Fruit fly (Drosophila melanogaster): ENCODE results near the gene FucT6.

The FucT6 gene

DNA sequence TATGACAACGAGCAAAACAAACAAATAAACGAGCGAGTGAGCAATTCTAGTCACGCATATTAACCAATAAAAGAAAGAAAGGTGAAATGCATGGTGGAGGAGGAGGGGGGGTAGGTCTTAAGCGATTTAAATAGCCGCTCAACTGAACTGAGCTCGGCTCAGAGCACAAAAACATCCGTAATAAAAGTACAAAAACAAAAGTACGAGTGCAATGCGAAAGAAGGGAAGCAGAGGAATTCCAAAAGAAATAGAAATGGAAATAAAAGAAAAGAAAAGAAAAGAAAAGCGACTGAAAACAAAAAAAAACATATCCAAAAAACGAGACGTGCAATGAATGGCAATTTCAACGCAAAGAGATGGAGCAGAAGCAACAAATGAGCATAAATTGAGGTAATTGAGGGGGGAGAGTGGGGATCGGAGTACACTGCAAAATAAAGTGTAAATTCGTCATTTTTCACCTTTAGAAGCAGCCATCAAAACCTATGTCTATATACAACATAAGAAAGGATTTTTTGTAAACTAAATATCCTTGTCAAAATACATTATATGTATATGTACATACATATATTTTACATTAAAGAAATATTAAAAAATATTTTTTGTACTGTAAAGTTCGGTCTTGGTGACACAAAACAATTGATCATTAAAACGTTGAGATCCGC lies 51.4 kb downstream of the FucT6 start (continued):
- TF ChIP-seq lov (optimal IDR thresholded peaks at IDR 0.05) (no peak), lov (GFP tag; IDR thresholded peaks at IDR 0.05) (no peak), CG7357 (GFP tag; IDR thresholded peaks at IDR 0.05) (no peak), CG3726 (GFP tag; IDR thresholded peaks at IDR 0.05) (no peak), Chrac-16 (GFP tag; optimal IDR thresholded peaks at IDR 0.05) (no peak), row (GFP tag; IDR thresholded peaks at IDR 0.05) (peak; percentile 31; the same call in 1 of the 3 replicates), HLH4C (GFP tag; IDR thresholded peaks at IDR 0.05; ENCODE audit: partially characterized antibody) (no peak), CG12071 (GFP tag; optimal IDR thresholded peaks at IDR 0.05) (no peak), insv (GFP tag; optimal IDR thresholded peaks at IDR 0.05) (no peak), HLH3B (GFP tag; IDR thresholded peaks at IDR 0.05) (no peak), Blimp-1 (GFP tag; optimal IDR thresholded peaks at IDR 0.05) (peak; percentile 61), cad (GFP tag; optimal IDR thresholded peaks at IDR 0.05) (no peak), jumu (GFP tag; optimal IDR thresholded peaks at IDR 0.05) (no peak), Sry-β (GFP tag; optimal IDR thresholded peaks at IDR 0.05) (no peak), sd (tag; optimal IDR thresholded peaks at IDR 0.05) (no peak), kah (GFP tag; optimal IDR thresholded peaks at IDR 0.05) (no peak), B-H2 (GFP tag; optimal IDR thresholded peaks at IDR 0.05) (no peak), CG31441 (GFP tag; IDR thresholded peaks at IDR 0.05) (no peak; the same call in none of the 2 replicates), CG12391 (tag; optimal IDR thresholded peaks at IDR 0.05) (peak; percentile 29), H15 (GFP tag; IDR thresholded peaks at IDR 0.05) (no peak), fd102C (GFP tag; optimal IDR thresholded peaks at IDR 0.05) (no peak), CG1647 (GFP tag; optimal IDR thresholded peaks at IDR 0.05) (no peak), tup (GFP tag; optimal IDR thresholded peaks at IDR 0.05) (no peak), CG11398 (GFP tag; optimal IDR thresholded peaks at IDR 0.05) (no peak), CG16863 (GFP tag; optimal IDR thresholded peaks at IDR 0.05) (no peak), danr (GFP tag; IDR thresholded peaks at IDR 0.05) (no peak), CG6813 (GFP tag; optimal IDR thresholded peaks at IDR 0.05) (no peak), CG10654 (GFP tag; optimal IDR thresholded peaks at IDR 0.05) (no peak), caup (GFP tag; optimal IDR thresholded peaks at IDR 0.05; ENCODE audit: severe bottlenecking) (no peak), dati (GFP tag; IDR thresholded peaks at IDR 0.05) (no peak), ato (GFP tag; IDR thresholded peaks at IDR 0.05; ENCODE audit: partially characterized antibody) (no peak), CG10565 (GFP tag; optimal IDR thresholded peaks at IDR 0.05) (no peak), tap (tag; optimal IDR thresholded peaks at IDR 0.05) (no peak), bsh (GFP tag; optimal IDR thresholded peaks at IDR 0.05) (peak in 1 of 2 experiments; percentile 67), CG1602 (GFP tag; optimal IDR thresholded peaks at IDR 0.05) (no peak), Dbx (GFP tag; IDR thresholded peaks at IDR 0.05) (no peak), fu2 (GFP tag; optimal IDR thresholded peaks at IDR 0.05) (no peak), CG30403 (GFP tag; optimal IDR thresholded peaks at IDR 0.05) (no peak), Xbp1 (GFP tag; optimal IDR thresholded peaks at IDR 0.05) (no peak), tgo (GFP tag; IDR thresholded peaks at IDR 0.05) (no peak; the same call in 2 of the 3 replicates), GATAe (GFP tag; conservative IDR thresholded peaks at IDR 0.05) (no peak), CG13287 (GFP tag; IDR thresholded peaks at IDR 0.05; ENCODE audit: partially characterized antibody) (no peak), CG15696 (tag; optimal IDR thresholded peaks at IDR 0.05) (no peak), CG13775 (GFP tag; optimal IDR thresholded peaks at IDR 0.05) (no peak), CG15479 (GFP tag; optimal IDR thresholded peaks at IDR 0.05) (no peak), CG4730 (GFP tag; IDR thresholded peaks at IDR 0.05) (no peak), CG10321 (GFP tag; IDR thresholded peaks at IDR 0.05) (no peak), Trl (optimal IDR thresholded peaks at IDR 0.05) (no peak), Trl (GFP tag; optimal IDR thresholded peaks at IDR 0.05) (no peak), CG10267 (tag; optimal IDR thresholded peaks at IDR 0.05) (no peak)

Measured in whole organism, embryonic.